Worm (Caenorhabditis elegans): Measurements from ENCODE around the gene col-10.

The col-10 gene

DNA sequence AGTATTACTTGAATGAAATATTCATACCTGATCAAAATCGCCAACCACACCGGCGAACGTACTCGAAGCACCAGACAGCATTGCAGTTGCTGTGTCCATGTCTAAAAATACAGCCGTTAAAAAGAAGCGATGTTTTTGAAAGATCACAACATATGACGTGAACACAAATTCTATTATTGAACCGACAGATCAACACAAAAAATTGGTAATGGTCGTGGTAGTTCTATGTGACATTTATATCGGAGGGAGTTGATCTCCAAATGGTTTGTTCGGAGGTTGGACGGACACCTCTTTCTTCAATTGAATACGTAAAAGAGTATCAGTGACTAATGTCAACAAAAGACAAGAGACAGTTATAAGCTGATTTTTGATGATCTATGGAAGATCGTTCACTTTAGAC lies 23.8 kb downstream of the col-10 start, which contains the start of gene pitr-3:
pitr-3 (minus strand) TSS at position 101 of the 400 bp plus-strand sequence.
- TF ChIP-seq ceh-39 (tag; optimal IDR thresholded peaks at IDR 0.05) (no peak), flh-1 (GFP tag; optimal IDR thresholded peaks at IDR 0.05) (no peak), pha-4 (tag; optimal IDR thresholded peaks at IDR 0.05) (no peak), snpc-4 (tag; optimal IDR thresholded peaks at IDR 0.05) (no peak), elt-3 (tag; optimal IDR thresholded peaks at IDR 0.05) (no peak), ceh-83 (GFP tag; optimal IDR thresholded peaks at IDR 0.05) (no peak), mab-5 (tag; optimal IDR thresholded peaks at IDR 0.05) (no peak), nhr-237 (tag; optimal IDR thresholded peaks at IDR 0.05) (no peak), bed-3 (GFP tag; optimal IDR thresholded peaks at IDR 0.05) (no peak), zip-8 (tag; optimal IDR thresholded peaks at IDR 0.05) (no peak)

DNA sequence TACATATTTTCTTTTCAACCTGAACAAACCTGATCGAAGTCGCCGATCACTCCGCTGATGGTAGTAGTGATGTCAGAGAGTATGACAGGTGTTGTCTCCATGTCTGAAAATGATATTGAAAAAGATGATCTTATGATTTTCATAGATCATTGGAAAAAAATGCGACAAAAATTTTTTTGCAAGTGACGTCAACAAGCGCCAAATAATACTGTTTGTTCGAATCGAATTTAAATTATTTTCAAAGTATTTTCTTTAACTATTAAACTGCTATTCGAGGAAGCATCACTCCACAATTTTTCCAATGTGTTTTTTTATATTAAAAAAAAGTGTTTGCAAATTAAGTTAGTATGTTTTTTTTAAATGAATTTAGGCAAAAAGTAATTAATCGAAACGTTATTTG lies 27.5 kb downstream of the col-10 start, which contains the start of gene pitr-2:
pitr-2 (minus strand) TSS at position 101 of the 400 bp plus-strand sequence.
- no peak for TF ChIP-seq mab-5 (tag; optimal IDR thresholded peaks at IDR 0.05)
- TF ChIP-seq ztf-11 (tag; optimal IDR thresholded peaks at IDR 0.05), result no peak
- no peak for TF ChIP-seq unc-120 (tag; optimal IDR thresholded peaks at IDR 0.05; ENCODE audit: poor library complexity, severe bottlenecking)
- no peak for TF ChIP-seq mep-1 (tag; optimal IDR thresholded peaks at IDR 0.05)
- TF ChIP-seq nhr-28 (tag; optimal IDR thresholded peaks at IDR 0.05), result no peak
- TF ChIP-seq nhr-76 (tag; optimal IDR thresholded peaks at IDR 0.05), result no peak
- no peak for TF ChIP-seq ceh-39 (tag; optimal IDR thresholded peaks at IDR 0.05)
- no peak for TF ChIP-seq elt-1 (tag; optimal IDR thresholded peaks at IDR 0.05; ENCODE audit: borderline replicate concordance, insufficient read depth)
- no peak for TF ChIP-seq pha-4 (tag; optimal IDR thresholded peaks at IDR 0.05)
- no peak for TF ChIP-seq sptf-1 (tag; optimal IDR thresholded peaks at IDR 0.05)
- TF ChIP-seq mls-2 (tag; optimal IDR thresholded peaks at IDR 0.05), result no peak
- TF ChIP-seq lsy-2 (tag; optimal IDR thresholded peaks at IDR 0.05), result no peak
- TF ChIP-seq ham-2 (GFP tag; optimal IDR thresholded peaks at IDR 0.05), result no peak
- TF ChIP-seq M03D4.4 (tag; optimal IDR thresholded peaks at IDR 0.05), result no peak
- TF ChIP-seq snpc-4 (tag; optimal IDR thresholded peaks at IDR 0.05), result no peak
- TF ChIP-seq elt-3 (tag; optimal IDR thresholded peaks at IDR 0.05), result no peak
- TF ChIP-seq tbx-8 (GFP tag; optimal IDR thresholded peaks at IDR 0.05), result no peak

DNA sequence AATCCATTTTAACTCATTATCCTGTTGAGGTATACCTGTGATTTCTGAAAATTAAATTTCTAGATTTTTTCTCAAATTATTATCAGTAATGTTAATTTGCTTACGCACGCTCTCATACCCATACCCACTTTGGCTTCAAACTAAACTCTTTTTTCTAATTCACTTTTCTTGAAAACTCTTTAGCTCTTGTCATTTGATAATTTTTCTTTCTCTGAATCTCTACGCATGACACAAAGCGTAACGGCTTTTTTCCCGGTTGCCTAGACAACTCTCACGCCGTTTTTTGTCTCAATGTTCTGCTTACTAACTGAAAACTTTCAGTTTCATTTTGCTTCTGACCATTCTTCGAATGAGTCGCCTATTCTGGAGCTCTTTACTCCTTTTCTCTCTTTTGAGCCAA lies 31.2 kb downstream of the col-10 start, which contains the start of gene B0222.1:
B0222.1 (plus strand) TSS at position 306 of the 400 bp plus-strand sequence.
- TF ChIP-seq sptf-1 (tag; optimal IDR thresholded peaks at IDR 0.05) (no peak), elt-1 (tag; optimal IDR thresholded peaks at IDR 0.05; ENCODE audit: borderline replicate concordance, insufficient read depth) (no peak), mab-5 (tag; optimal IDR thresholded peaks at IDR 0.05) (no peak), lin-32 (GFP tag; optimal IDR thresholded peaks at IDR 0.05) (no peak)

DNA sequence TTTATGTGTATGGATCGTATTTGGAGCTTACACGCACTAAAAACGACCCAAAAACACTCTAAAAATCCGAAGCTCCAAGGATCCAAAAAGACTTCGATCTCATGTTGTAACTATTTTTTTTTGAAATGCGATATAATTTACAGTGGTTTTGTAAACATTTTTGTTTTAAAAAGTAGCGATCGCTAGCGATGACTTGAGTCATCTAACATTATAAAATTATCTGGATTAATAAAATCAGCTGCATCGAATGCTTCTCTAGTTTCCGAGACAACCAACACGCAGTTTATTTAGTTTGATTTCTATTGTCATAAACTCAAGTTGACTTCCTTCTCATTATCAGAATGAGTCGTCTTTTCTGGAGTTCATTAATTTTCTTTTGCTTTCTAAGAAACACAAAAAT lies 33.1 kb downstream of the col-10 start, which contains the start of gene F21C10.1:
F21C10.1 (plus strand) TSS at position 301 of the 400 bp plus-strand sequence.
- TF ChIP-seq ham-2 (GFP tag; optimal IDR thresholded peaks at IDR 0.05) (no peak), elt-3 (tag; optimal IDR thresholded peaks at IDR 0.05) (no peak), flh-1 (GFP tag; optimal IDR thresholded peaks at IDR 0.05) (no peak), ceh-43 (GFP tag; optimal IDR thresholded peaks at IDR 0.05) (no peak), mep-1 (tag; optimal IDR thresholded peaks at IDR 0.05) (no peak), ces-1 (GFP tag; optimal IDR thresholded peaks at IDR 0.05) (no peak), mab-5 (tag; optimal IDR thresholded peaks at IDR 0.05) (no peak), nhr-76 (tag; optimal IDR thresholded peaks at IDR 0.05) (no peak), unc-39 (tag; optimal IDR thresholded peaks at IDR 0.05) (no peak)

DNA sequence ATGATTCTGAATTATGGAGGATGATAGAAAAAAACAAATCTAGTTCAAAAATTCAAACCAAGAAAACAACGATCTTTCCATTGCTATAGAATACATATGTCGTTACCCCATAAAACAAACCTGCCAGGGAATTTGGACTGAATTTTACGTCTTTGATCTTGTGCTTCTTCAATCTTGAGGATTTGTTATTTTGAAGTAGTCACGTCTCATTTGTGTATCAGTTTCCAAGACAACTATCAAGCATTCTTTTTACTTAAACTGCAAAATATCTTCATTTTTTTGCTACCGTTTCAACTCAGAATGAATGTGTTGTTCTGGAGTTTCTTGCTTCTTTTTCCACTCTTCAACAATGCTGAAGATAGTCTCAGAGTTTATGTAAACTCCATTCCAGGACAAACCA lies 34.3 kb downstream of the col-10 start, which contains the start of gene F21C10.19:
F21C10.19 (plus strand) TSS at position 301 of the 400 bp plus-strand sequence.
- TF ChIP-seq elt-3 (tag; optimal IDR thresholded peaks at IDR 0.05) (no peak), ceh-43 (GFP tag; optimal IDR thresholded peaks at IDR 0.05) (no peak), lsy-2 (tag; optimal IDR thresholded peaks at IDR 0.05) (no peak), M03D4.4 (tag; optimal IDR thresholded peaks at IDR 0.05) (no peak), ham-2 (GFP tag; optimal IDR thresholded peaks at IDR 0.05) (no peak), nhr-76 (tag; optimal IDR thresholded peaks at IDR 0.05) (no peak), ztf-11 (tag; optimal IDR thresholded peaks at IDR 0.05) (no peak), ceh-83 (GFP tag; optimal IDR thresholded peaks at IDR 0.05) (no peak), zip-8 (tag; optimal IDR thresholded peaks at IDR 0.05) (no peak), cnd-1 (tag; optimal IDR thresholded peaks at IDR 0.05) (no peak), flh-1 (GFP tag; optimal IDR thresholded peaks at IDR 0.05) (no peak), nhr-28 (tag; optimal IDR thresholded peaks at IDR 0.05) (no peak), ces-1 (GFP tag; optimal IDR thresholded peaks at IDR 0.05) (no peak), mab-5 (tag; optimal IDR thresholded peaks at IDR 0.05) (no peak)

DNA sequence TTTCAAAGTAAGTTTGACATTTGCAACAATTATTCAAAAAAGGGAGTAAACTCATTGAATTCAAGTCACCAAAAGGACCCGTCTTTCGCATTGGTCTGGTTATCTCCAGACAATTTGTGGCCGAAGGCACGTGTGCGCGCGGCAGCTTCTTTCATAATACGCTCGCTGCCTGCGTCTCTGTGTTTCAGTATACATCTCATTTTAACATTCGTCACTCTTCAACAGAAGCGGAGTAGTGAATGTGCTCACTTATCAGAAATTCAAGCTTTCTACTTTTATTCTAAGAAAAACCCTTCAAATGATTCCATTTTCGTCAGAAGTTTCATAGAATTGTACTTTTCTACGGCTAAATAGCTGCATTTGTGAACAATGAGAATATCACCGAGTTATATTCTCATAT lies 36.5 kb downstream of the col-10 start:
- TF ChIP-seq nhr-12 (tag; optimal IDR thresholded peaks at IDR 0.05), result no peak
- no peak for TF ChIP-seq drap-1 (GFP tag; optimal IDR thresholded peaks at IDR 0.05)
- TF ChIP-seq snpc-4 (tag; optimal IDR thresholded peaks at IDR 0.05), result no peak
- no peak for TF ChIP-seq nhr-76 (tag; optimal IDR thresholded peaks at IDR 0.05)
- TF ChIP-seq elt-1 (tag; optimal IDR thresholded peaks at IDR 0.05; ENCODE audit: borderline replicate concordance, insufficient read depth), result no peak
- no peak for TF ChIP-seq M03D4.4 (tag; optimal IDR thresholded peaks at IDR 0.05)
- TF ChIP-seq bed-3 (GFP tag; optimal IDR thresholded peaks at IDR 0.05), result no peak
- no peak for TF ChIP-seq mep-1 (tag; optimal IDR thresholded peaks at IDR 0.05)
- no peak for TF ChIP-seq unc-62 (GFP tag; optimal IDR thresholded peaks at IDR 0.05)
- no peak for TF ChIP-seq ceh-39 (tag; optimal IDR thresholded peaks at IDR 0.05)
- TF ChIP-seq nhr-28 (tag; optimal IDR thresholded peaks at IDR 0.05), result no peak
- no peak for TF ChIP-seq lsy-2 (tag; optimal IDR thresholded peaks at IDR 0.05)
- no peak for TF ChIP-seq nhr-237 (tag; optimal IDR thresholded peaks at IDR 0.05)
- no peak for TF ChIP-seq tbx-8 (GFP tag; optimal IDR thresholded peaks at IDR 0.05)
